Comparison of ENCODE assay signal across 2 worm cellular contexts in the genomic region with DNA sequence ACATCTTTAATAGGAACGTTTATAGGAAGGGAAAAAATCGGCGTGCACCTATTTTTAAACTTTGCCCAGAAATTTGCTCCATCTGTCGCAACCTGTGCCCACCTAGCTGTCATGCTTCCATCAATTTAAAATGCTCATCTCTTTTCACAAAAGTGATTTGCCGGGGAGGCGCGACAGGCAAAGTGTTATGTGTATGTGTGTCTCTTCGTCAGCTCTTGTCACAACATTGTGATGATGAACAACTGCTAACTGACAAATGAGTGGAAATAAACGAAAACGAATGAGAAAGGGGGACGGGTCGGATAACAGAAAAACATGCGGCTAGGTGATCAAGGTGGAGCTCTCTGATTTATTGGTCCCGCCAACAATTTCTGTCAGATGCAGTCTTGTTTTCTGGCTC.
TF ChIP-seq lines count a peak whose summit lies in the region.

No protein-coding gene starts in this region.

TF ChIP-seq in whole organism, L2 larva, 48 proteins besides CTCF, POLR2A, EP300 and RAD21 (continued from another document):
- TF ChIP-seq egl-27 (tag; optimal IDR thresholded peaks at IDR 0.05; lab: Kevin White, UChicago) (no peak), ceh-82 (tag; optimal IDR thresholded peaks at IDR 0.05; lab: Kevin White, UChicago) (no peak), nhr-6 (tag; optimal IDR thresholded peaks at IDR 0.05; lab: Kevin White, UChicago) (no peak), lin-11 (tag; optimal IDR thresholded peaks at IDR 0.05; lab: Kevin White, UChicago) (no peak), crh-2 (tag; optimal IDR thresholded peaks at IDR 0.05; lab: Kevin White, UChicago) (no peak), nhr-129 (tag; optimal IDR thresholded peaks at IDR 0.05; lab: Kevin White, UChicago) (peak; percentile 60), unc-39 (tag; optimal IDR thresholded peaks at IDR 0.05; lab: Kevin White, UChicago) (no peak), lin-13 (GFP tag; optimal IDR thresholded peaks at IDR 0.05; lab: Kevin White, UChicago) (no peak), C34F6.9 (tag; optimal IDR thresholded peaks at IDR 0.05; lab: Kevin White, UChicago) (peak; percentile 16), elt-1 (tag; optimal IDR thresholded peaks at IDR 0.05; lab: Kevin White, UChicago) (no peak), elt-3 (tag; optimal IDR thresholded peaks at IDR 0.05; lab: Kevin White, UChicago) (no peak), ztf-1 (GFP tag; conservative IDR thresholded peaks at IDR 0.05; lab: Robert Waterston, UW) (no peak), ZK546.5 (tag; optimal IDR thresholded peaks at IDR 0.05; lab: Kevin White, UChicago) (no peak), blmp-1 (tag; optimal IDR thresholded peaks at IDR 0.05; lab: Kevin White, UChicago; ENCODE audit: insufficient read depth) (no peak), nhr-237 (tag; optimal IDR thresholded peaks at IDR 0.05; lab: Kevin White, UChicago) (no peak), ama-1 (optimal IDR thresholded peaks at IDR 0.05; lab: Kevin White, UChicago) (no peak), unc-55 (GFP tag; optimal IDR thresholded peaks at IDR 0.05; lab: Kevin White, UChicago) (no peak), skn-1 (tag; optimal IDR thresholded peaks at IDR 0.05; lab: Kevin White, UChicago) (no peak), dmd-4 (tag; optimal IDR thresholded peaks at IDR 0.05; lab: Kevin White, UChicago) (no peak), Y55F3AM.14 (GFP tag; optimal IDR thresholded peaks at IDR 0.05; lab: Kevin White, UChicago) (no peak)
TF ChIP-seq in whole organism, L2 larva: peak in this region for 4.

TF ChIP-seq in whole organism, L4 larva, 104 proteins besides CTCF, POLR2A, EP300 and RAD21 (continued from another document):
- TF ChIP-seq unc-62 (GFP tag; optimal IDR thresholded peaks at IDR 0.05 in 1 of 2; lab: Kevin White, UChicago): peak in 1 of 2 experiments; percentile 95
- no peak for TF ChIP-seq unc-62 (tag; optimal IDR thresholded peaks at IDR 0.05; lab: Kevin White, UChicago)
- no peak for TF ChIP-seq lin-15B (tag; optimal IDR thresholded peaks at IDR 0.05; lab: Kevin White, UChicago)
- no peak for TF ChIP-seq ceh-82 (tag; optimal IDR thresholded peaks at IDR 0.05; lab: Kevin White, UChicago)
- no peak for TF ChIP-seq ceh-44 (GFP tag; IDR thresholded peaks at IDR 0.05; lab: Robert Waterston, UW)
- TF ChIP-seq sdz-12 (GFP tag; optimal IDR thresholded peaks at IDR 0.05; lab: Kevin White, UChicago): no peak
- TF ChIP-seq hlh-30 (tag; optimal IDR thresholded peaks at IDR 0.05; lab: Kevin White, UChicago; ENCODE audit: insufficient read depth): peak; percentile 16
- no peak for TF ChIP-seq arid-1 (GFP tag; conservative IDR thresholded peaks at IDR 0.05; lab: Robert Waterston, UW)
- no peak for TF ChIP-seq zag-1 (tag; optimal IDR thresholded peaks at IDR 0.05; lab: Kevin White, UChicago)
- no peak for TF ChIP-seq T20F7.1 (GFP tag; optimal IDR thresholded peaks at IDR 0.05; lab: Kevin White, UChicago)
- TF ChIP-seq dpl-1 (GFP tag; optimal IDR thresholded peaks at IDR 0.05; lab: Kevin White, UChicago): no peak
- TF ChIP-seq unc-39 (tag; optimal IDR thresholded peaks at IDR 0.05; lab: Kevin White, UChicago): no peak
- TF ChIP-seq zip-11 (GFP tag; IDR thresholded peaks at IDR 0.05; lab: Robert Waterston, UW): no peak
- no peak for TF ChIP-seq D1046.2 (GFP tag; IDR thresholded peaks at IDR 0.05; lab: Robert Waterston, UW)
- TF ChIP-seq fos-1 (tag; optimal IDR thresholded peaks at IDR 0.05; lab: Kevin White, UChicago): no peak
- peak in 1 of 2 experiments; percentile 81 for TF ChIP-seq daf-16 (GFP tag; optimal IDR thresholded peaks at IDR 0.05; lab: Kevin White, UChicago)
- no peak for TF ChIP-seq daf-16 (tag; optimal IDR thresholded peaks at IDR 0.05; lab: Kevin White, UChicago)
- no peak for TF ChIP-seq nhr-102 (tag; optimal IDR thresholded peaks at IDR 0.05; lab: Kevin White, UChicago)
- TF ChIP-seq R02D3.7 (tag; optimal IDR thresholded peaks at IDR 0.05; lab: Kevin White, UChicago): no peak
- no peak for TF ChIP-seq ceh-62 (tag; optimal IDR thresholded peaks at IDR 0.05; lab: Kevin White, UChicago)
- peak; percentile 84 for TF ChIP-seq dmd-6 (GFP tag; IDR thresholded peaks at IDR 0.05; lab: Robert Waterston, UW)
- TF ChIP-seq hlh-11 (tag; optimal IDR thresholded peaks at IDR 0.05; lab: Kevin White, UChicago): peak; percentile 40
- no peak for TF ChIP-seq dmd-9 (GFP tag; IDR thresholded peaks at IDR 0.05; lab: Robert Waterston, UW)
- TF ChIP-seq lin-13 (GFP tag; optimal IDR thresholded peaks at IDR 0.05; lab: Kevin White, UChicago): no peak
- no peak for TF ChIP-seq spr-1 (tag; optimal IDR thresholded peaks at IDR 0.05; lab: Kevin White, UChicago)
- TF ChIP-seq lir-3 (tag; optimal IDR thresholded peaks at IDR 0.05; lab: Kevin White, UChicago): no peak
- no peak for TF ChIP-seq nhr-25 (tag; optimal IDR thresholded peaks at IDR 0.05; lab: Kevin White, UChicago; ENCODE audit: borderline replicate concordance, insufficient read depth)
- no peak for TF ChIP-seq snpc-1.2 (GFP tag; IDR thresholded peaks at IDR 0.05; lab: Robert Waterston, UW)
- TF ChIP-seq lin-38 (GFP tag; IDR thresholded peaks at IDR 0.05; lab: Robert Waterston, UW): no peak
- TF ChIP-seq ama-1 (optimal IDR thresholded peaks at IDR 0.05; lab: Kevin White, UChicago): no peak
- no peak for TF ChIP-seq F37D6.2 (tag; optimal IDR thresholded peaks at IDR 0.05; lab: Kevin White, UChicago)
- TF ChIP-seq madf-5 (GFP tag; IDR thresholded peaks at IDR 0.05; lab: Robert Waterston, UW): no peak
- TF ChIP-seq mxl-3 (GFP tag; optimal IDR thresholded peaks at IDR 0.05; lab: Kevin White, UChicago): no peak
- no peak for TF ChIP-seq nhr-77 (tag; optimal IDR thresholded peaks at IDR 0.05; lab: Kevin White, UChicago)
- TF ChIP-seq tra-1 (GFP tag; IDR thresholded peaks at IDR 0.05; lab: Robert Waterston, UW): peak; percentile 86
- no peak for TF ChIP-seq hmg-1.1 (GFP tag; IDR thresholded peaks at IDR 0.05; lab: Robert Waterston, UW)
- no peak for TF ChIP-seq daf-12 (tag; optimal IDR thresholded peaks at IDR 0.05; lab: Kevin White, UChicago)
- no peak for TF ChIP-seq pqm-1 (tag; optimal IDR thresholded peaks at IDR 0.05; lab: Kevin White, UChicago)
- no peak for TF ChIP-seq nhr-10 (tag; optimal IDR thresholded peaks at IDR 0.05; lab: Kevin White, UChicago)
- no peak for TF ChIP-seq nhr-42 (GFP tag; IDR thresholded peaks at IDR 0.05; lab: Robert Waterston, UW)
- no peak for TF ChIP-seq nhr-111 (GFP tag; optimal IDR thresholded peaks at IDR 0.05; lab: Kevin White, UChicago)
